Worm (Caenorhabditis elegans) whole organism, midembryonic: Measurements from ENCODE around the gene C34D1.4.

Source experiments
- T22C8.4 ChIP-seq: fragments of 200-800 bp; sonication (Bioruptor generic); IDR thresholded peaks from 2 replicates; pipeline ENCODE4 v1.3.6; 2022; ENCODE audit warnings: missing genetic modification characterization, missing compliant biosample characterization
- cog-1 ChIP-seq: sonication (generic microtip); optimal IDR thresholded peaks from 2 replicates; lab custom pipeline; 2016; ENCODE audit warnings: missing genetic modification characterization, missing compliant biosample characterization
- flt-1 ChIP-seq: fragments of 200-800 bp; sonication (Bioruptor generic); IDR thresholded peaks from 2 replicates; pipeline ENCODE4 v1.3.6; 2022; ENCODE audit warnings: missing genetic modification characterization, missing compliant biosample characterization
- klf-2 ChIP-seq: fragments of 200-800 bp; sonication (Bioruptor generic); conservative IDR thresholded peaks from 2 replicates; pipeline ENCODE4 v1.3.6; 2022; ENCODE audit warnings: missing genetic modification reagents, missing genetic modification characterization, missing compliant biosample characterization
- med-1 ChIP-seq: sonication (generic microtip); optimal IDR thresholded peaks from 2 replicates; lab custom pipeline; 2017; ENCODE audit warnings: missing genetic modification characterization, mild to moderate bottlenecking, missing compliant biosample characterization, antibody characterized with exemption, missing genetic modification reagents; ENCODE audit not compliant: insufficient read depth
- ref-1 ChIP-seq: fragments of 200-800 bp; sonication (Bioruptor generic); conservative IDR thresholded peaks from 2 replicates; pipeline ENCODE4 v1.3.6; 2022; ENCODE audit warnings: missing genetic modification reagents, missing genetic modification characterization, missing compliant biosample characterization
- tab-1 ChIP-seq: fragments of 200-800 bp; sonication (Bioruptor generic); IDR thresholded peaks from 2 replicates; pipeline ENCODE4 v1.3.6; 2022; ENCODE audit warnings: missing genetic modification characterization, missing compliant biosample characterization
- ztf-23 ChIP-seq: fragments of 200-800 bp; sonication (Bioruptor generic); IDR thresholded peaks from 2 replicates; pipeline ENCODE4 v1.3.6; 2022; ENCODE audit warnings: missing genetic modification reagents, missing genetic modification characterization, missing compliant biosample characterization
- ztf-29 ChIP-seq: fragments of 200-800 bp; sonication (Bioruptor generic); IDR thresholded peaks from 2 replicates; pipeline ENCODE4 v1.3.6; 2022; ENCODE audit warnings: missing genetic modification reagents, missing genetic modification characterization, missing compliant biosample characterization

ce11 chrV:13266630-13267029 is 7.5 kb upstream of the C34D1.4 start:
- TF ChIP-seq ztf-23 (GFP tag; lab: Robert Waterston, UW): no peak
- TF ChIP-seq tab-1 (GFP tag; lab: Robert Waterston, UW): no peak
- TF ChIP-seq ztf-29 (GFP tag; lab: Robert Waterston, UW): no peak
- no peak for TF ChIP-seq ref-1 (GFP tag; lab: Robert Waterston, UW)
- TF ChIP-seq flt-1 (GFP tag; lab: Robert Waterston, UW): no peak
- TF ChIP-seq klf-2 (GFP tag; lab: Robert Waterston, UW): no peak
- TF ChIP-seq med-1 (GFP tag; lab: Kevin White, UChicago): no peak
- no peak for TF ChIP-seq T22C8.4 (GFP tag; lab: Robert Waterston, UW)
- no peak for TF ChIP-seq cog-1 (tag; lab: Kevin White, UChicago)
